Worm (Caenorhabditis elegans): ENCODE results near the gene F42H10.2.

DNA sequence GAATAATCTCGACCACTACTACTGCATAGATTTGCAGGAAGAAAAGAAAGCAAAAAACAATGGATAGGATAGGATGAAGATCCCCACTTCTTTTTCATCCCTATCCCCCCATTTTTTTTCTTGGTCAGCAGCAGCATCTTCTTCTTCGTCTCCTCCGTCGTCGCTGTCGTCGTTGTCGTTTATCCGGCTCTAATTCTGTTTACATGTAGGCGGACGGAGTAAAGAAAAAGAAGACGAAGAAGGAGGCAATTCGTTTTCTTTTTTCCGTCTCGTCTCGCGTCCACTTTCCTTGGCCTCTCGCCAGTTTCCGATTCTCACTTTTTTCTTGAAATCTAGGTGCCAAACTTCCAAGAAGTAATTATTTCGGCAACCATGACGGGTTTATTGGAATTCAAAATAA is 21.3 kb downstream of the F42H10.2 start:
- no peak for TF ChIP-seq aly-2 (tag; optimal IDR thresholded peaks at IDR 0.05)
- no peak for TF ChIP-seq nhr-11 (tag; optimal IDR thresholded peaks at IDR 0.05)
- no peak for TF ChIP-seq F16B12.6 (tag; optimal IDR thresholded peaks at IDR 0.05)
- TF ChIP-seq fkh-10 (GFP tag; optimal IDR thresholded peaks at IDR 0.05), result peak; percentile 87
- no peak for TF ChIP-seq unc-62 (GFP tag; optimal IDR thresholded peaks at IDR 0.05)
- TF ChIP-seq mdl-1 (tag; optimal IDR thresholded peaks at IDR 0.05), result no peak
